Fruit fly (Drosophila melanogaster): Measurements from ENCODE around the gene CG32756.
A peak's percentile ranks its signal among the peaks of the same experiment; 100 is the strongest.

The CG32756 gene

DNA sequence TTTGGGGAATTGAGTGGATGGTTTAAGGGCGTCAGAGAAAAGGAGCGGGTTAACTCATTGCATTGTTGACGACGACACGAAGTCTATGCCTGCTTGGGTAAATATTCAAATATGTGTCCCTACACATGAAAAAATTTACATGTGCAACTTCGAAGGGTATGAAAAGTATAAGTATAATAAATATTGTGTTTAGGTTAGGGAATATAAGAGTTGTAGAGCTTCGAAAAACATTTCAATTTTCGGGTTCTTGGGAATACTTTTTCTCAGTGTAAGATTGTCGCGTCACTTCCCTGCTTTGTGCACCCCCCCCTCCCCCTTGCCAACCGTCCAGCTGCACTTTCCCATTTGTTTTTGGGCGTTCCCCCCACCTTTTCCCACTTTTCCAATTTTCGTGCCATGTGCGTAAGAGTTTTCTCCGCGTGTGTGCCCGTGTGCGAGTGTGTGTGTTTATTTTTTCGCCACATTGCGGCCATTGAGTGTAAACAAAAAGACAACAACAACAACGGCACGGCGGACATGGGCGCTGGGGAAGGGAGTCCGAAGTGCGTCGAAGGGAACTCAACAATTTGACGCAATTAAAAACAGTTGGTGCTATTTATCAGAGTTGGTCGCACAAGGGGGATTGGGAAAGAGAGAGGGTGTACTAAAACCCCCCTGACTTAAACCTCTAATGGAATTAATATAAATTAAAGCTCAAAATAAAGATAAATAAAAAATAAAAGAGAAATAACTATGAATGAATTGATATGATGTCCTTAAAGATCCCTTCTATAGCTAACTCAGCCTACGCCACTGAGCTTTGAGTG lies 24.6 kb downstream of the CG32756 start (continued):
- no peak for TF ChIP-seq CG2129 (GFP tag; IDR thresholded peaks at IDR 0.05; ENCODE audit: partially characterized antibody)
- TF ChIP-seq CG11085 (GFP tag; IDR thresholded peaks at IDR 0.05), result peak; percentile 29; the same call in 1 of the 2 replicates
- no peak for TF ChIP-seq Drgx (GFP tag; IDR thresholded peaks at IDR 0.05)
- TF ChIP-seq Hr78 (GFP tag; optimal IDR thresholded peaks at IDR 0.05), result no peak
- TF ChIP-seq CG8388 (GFP tag; optimal IDR thresholded peaks at IDR 0.05), result peak; percentile 28
- TF ChIP-seq jigr1 (GFP tag; IDR thresholded peaks at IDR 0.05), result no peak
- TF ChIP-seq Max (GFP tag; optimal IDR thresholded peaks at IDR 0.05), result peak; percentile 13
- no peak for TF ChIP-seq lbe (GFP tag; optimal IDR thresholded peaks at IDR 0.05)
- TF ChIP-seq ci (GFP tag; IDR thresholded peaks at IDR 0.05), result peak; percentile 76
- peak; percentile 1 for TF ChIP-seq odd (GFP tag; optimal IDR thresholded peaks at IDR 0.05)
- TF ChIP-seq usp (GFP tag; optimal IDR thresholded peaks at IDR 0.05), result no peak
- TF ChIP-seq CG12744 (GFP tag; optimal IDR thresholded peaks at IDR 0.05), result no peak
- TF ChIP-seq Neu2 (GFP tag; optimal IDR thresholded peaks at IDR 0.05; ENCODE audit: borderline replicate concordance), result no peak
- TF ChIP-seq CG8478 (optimal IDR thresholded peaks at IDR 0.05), result no peak
- no peak for TF ChIP-seq Ravus (GFP tag; IDR thresholded peaks at IDR 0.05)
- TF ChIP-seq ara (GFP tag; IDR thresholded peaks at IDR 0.05), result peak; percentile 62
- TF ChIP-seq chn (GFP tag; optimal IDR thresholded peaks at IDR 0.05), result peak; percentile 8
- TF ChIP-seq pzg (GFP tag; optimal IDR thresholded peaks at IDR 0.05), result no peak
- TF ChIP-seq CG14965 (GFP tag; optimal IDR thresholded peaks at IDR 0.05; ENCODE audit: borderline replicate concordance), result no peak
- peak; percentile 6; the same call in 1 of the 2 replicates for TF ChIP-seq CG7372 (GFP tag; IDR thresholded peaks at IDR 0.05)
- no peak for TF ChIP-seq CG1647 (GFP tag; optimal IDR thresholded peaks at IDR 0.05)
- peak; percentile 17 for TF ChIP-seq CG4820 (GFP tag; optimal IDR thresholded peaks at IDR 0.05)
- peak; percentile 65 for TF ChIP-seq CG2678 (tag; optimal IDR thresholded peaks at IDR 0.05)
- TF ChIP-seq CG11723 (GFP tag; optimal IDR thresholded peaks at IDR 0.05), result no peak
- TF ChIP-seq CG4282 (GFP tag; optimal IDR thresholded peaks at IDR 0.05), result no peak
- TF ChIP-seq otp (GFP tag; IDR thresholded peaks at IDR 0.05), result peak; percentile 68
- 0 out of 2 replicates have a peak, but pooled peaks have one; percentile 27 for TF ChIP-seq CG17612 (GFP tag; IDR thresholded peaks at IDR 0.05)
- peak; percentile 57 for TF ChIP-seq dysf (GFP tag; IDR thresholded peaks at IDR 0.05)
- no peak for TF ChIP-seq HmgZ (tag; optimal IDR thresholded peaks at IDR 0.05)
- TF ChIP-seq Bdp1 (GFP tag; optimal IDR thresholded peaks at IDR 0.05), result no peak
- TF ChIP-seq chm (GFP tag; IDR thresholded peaks at IDR 0.05), result 0 out of 2 replicates have a peak, but pooled peaks have one; percentile 26
- TF ChIP-seq Optix (GFP tag; IDR thresholded peaks at IDR 0.05), result no peak; the same call in 2 of the 3 replicates
- TF ChIP-seq Myb (GFP tag; optimal IDR thresholded peaks at IDR 0.05), result no peak
- no peak for TF ChIP-seq CG12219 (GFP tag; optimal IDR thresholded peaks at IDR 0.05)
- TF ChIP-seq nau (GFP tag; optimal IDR thresholded peaks at IDR 0.05), result peak; percentile 21
- peak; percentile 45 for TF ChIP-seq unpg (GFP tag; optimal IDR thresholded peaks at IDR 0.05)
- no peak for TF ChIP-seq CTCF (GFP tag; optimal IDR thresholded peaks at IDR 0.05)
- peak; percentile 1 for TF ChIP-seq CG1602 (GFP tag; optimal IDR thresholded peaks at IDR 0.05)
- no peak for TF ChIP-seq Lpt (GFP tag; optimal IDR thresholded peaks at IDR 0.05)
- TF ChIP-seq Scr (GFP tag; IDR thresholded peaks at IDR 0.05; ENCODE audit: partially characterized antibody), result no peak
- peak; percentile 69 for TF ChIP-seq CG8924 (tag; optimal IDR thresholded peaks at IDR 0.05)
- TF ChIP-seq Side (GFP tag; optimal IDR thresholded peaks at IDR 0.05), result no peak
- TF ChIP-seq CG3838 (GFP tag; optimal IDR thresholded peaks at IDR 0.05), result no peak
- TF ChIP-seq gt (GFP tag; IDR thresholded peaks at IDR 0.05), result no peak
- TF ChIP-seq Six4 (GFP tag; optimal IDR thresholded peaks at IDR 0.05), result no peak
- no peak for TF ChIP-seq btn (GFP tag; optimal IDR thresholded peaks at IDR 0.05)
- TF ChIP-seq Dip2 (GFP tag; IDR thresholded peaks at IDR 0.05), result no peak
- TF ChIP-seq Ada2b (GFP tag; IDR thresholded peaks at IDR 0.05), result 0 out of 2 replicates have a peak, but pooled peaks have one; percentile 9
- TF ChIP-seq CG17802 (tag; optimal IDR thresholded peaks at IDR 0.05), result no peak
- TF ChIP-seq Hr39 (optimal IDR thresholded peaks at IDR 0.05), result no peak
- peak; percentile 6 for TF ChIP-seq caup (GFP tag; optimal IDR thresholded peaks at IDR 0.05; ENCODE audit: severe bottlenecking)
